Fruit fly (Drosophila melanogaster) whole organism, embryonic: ENCODE measurements around the gene Fer2.

Experiments used
- Adf1 ChIP-seq: fragments of 200-800 bp; sonication (Bioruptor generic); IDR thresholded peaks from 2 replicates; pipeline ENCODE4 v1.3.6; 2022; ENCODE audit warnings: missing biosample characterization, missing genetic modification characterization
- Aef1 ChIP-seq: fragments of 200-800 bp; sonication (Bioruptor generic); IDR thresholded peaks from 3 replicates; pipeline ENCODE4 v1.3.6; 2022; ENCODE audit warnings: missing biosample characterization, missing genetic modification characterization
- Bdp1 ChIP-seq: fragments of 200-800 bp; sonication (Bioruptor generic); optimal IDR thresholded peaks from 3 replicates; lab custom pipeline; 2016; ENCODE audit warnings: missing biosample characterization, missing genetic modification characterization
- Bgb ChIP-seq: fragments of 200-800 bp; sonication (Bioruptor generic); IDR thresholded peaks from 2 replicates; pipeline ENCODE4 v1.3.6; 2022; ENCODE audit warnings: missing biosample characterization, missing genetic modification characterization; ENCODE audit not compliant: partially characterized antibody
- Bteb2 ChIP-seq: fragments of 200-800 bp; sonication (Bioruptor generic); optimal IDR thresholded peaks from 2 replicates; lab custom pipeline; 2016; ENCODE audit warnings: missing biosample characterization, missing genetic modification characterization
- CG11560 ChIP-seq: fragments of 200-800 bp; sonication (Bioruptor generic); IDR thresholded peaks from 3 replicates; pipeline ENCODE4 v1.3.6; 2022; ENCODE audit warnings: missing biosample characterization, missing genetic modification characterization
- CG15696 ChIP-seq: fragments of 200-800 bp; sonication (Bioruptor generic); optimal IDR thresholded peaks from 2 replicates; lab custom pipeline; 2019; ENCODE audit warnings: missing biosample characterization, mild to moderate bottlenecking, missing genetic modification characterization, moderate library complexity
- CG1603 ChIP-seq: fragments of 200-800 bp; sonication (Bioruptor generic); optimal IDR thresholded peaks from 2 replicates; lab custom pipeline; 2019; ENCODE audit warnings: missing biosample characterization, mild to moderate bottlenecking, missing genetic modification characterization, moderate library complexity
- CG17328 ChIP-seq: fragments of 200-800 bp; sonication (Bioruptor generic); IDR thresholded peaks from 2 replicates; pipeline ENCODE4 v1.3.6; 2022; ENCODE audit warnings: missing biosample characterization, missing genetic modification characterization
- CG17385 ChIP-seq: fragments of 200-800 bp; sonication (Bioruptor generic); optimal IDR thresholded peaks from 3 replicates; lab custom pipeline; 2018; ENCODE audit warnings: missing biosample characterization, mild to moderate bottlenecking, missing genetic modification characterization
- CG2678 ChIP-seq: fragments of 200-800 bp; sonication (Bioruptor generic); optimal IDR thresholded peaks from 3 replicates; lab custom pipeline; 2019; ENCODE audit warnings: missing biosample characterization, mild to moderate bottlenecking, missing genetic modification characterization, moderate library complexity
- CG30403 ChIP-seq: fragments of 200-800 bp; sonication (Bioruptor generic); optimal IDR thresholded peaks from 3 replicates; lab custom pipeline; 2016; ENCODE audit warnings: missing biosample characterization, missing genetic modification characterization
- CG34224 ChIP-seq: fragments of 200-800 bp; sonication (Bioruptor generic); IDR thresholded peaks from 3 replicates; pipeline ENCODE4 v1.3.6; 2022; ENCODE audit warnings: missing biosample characterization, missing genetic modification characterization; ENCODE audit not compliant: partially characterized antibody
- CG34376 ChIP-seq: fragments of 200-800 bp; sonication (Bioruptor generic); optimal IDR thresholded peaks from 2 replicates; lab custom pipeline; 2018; ENCODE audit warnings: missing biosample characterization, mild to moderate bottlenecking, missing genetic modification characterization
- CG4328 ChIP-seq: fragments of 200-800 bp; sonication (Bioruptor generic); optimal IDR thresholded peaks from 3 replicates; lab custom pipeline; 2017; ENCODE audit warnings: missing biosample characterization, missing genetic modification reagents, missing genetic modification characterization
- CG6654 ChIP-seq: fragments of 200-800 bp; sonication (Bioruptor generic); optimal IDR thresholded peaks from 2 replicates; lab custom pipeline; 2017; ENCODE audit warnings: missing biosample characterization, mild to moderate bottlenecking, missing genetic modification characterization
- CG6791 ChIP-seq: fragments of 200-800 bp; sonication (Bioruptor generic); IDR thresholded peaks from 3 replicates; pipeline ENCODE4 v1.3.6; 2022; ENCODE audit warnings: missing biosample characterization, missing genetic modification characterization; ENCODE audit not compliant: partially characterized antibody
- CG7372 ChIP-seq: fragments of 200-800 bp; sonication (Bioruptor generic); IDR thresholded peaks from 2 replicates; pipeline ENCODE4 v1.3.6; 2022; ENCODE audit warnings: missing biosample characterization, missing genetic modification characterization
- CG8290 ChIP-seq, 3 experiments: fragments of 200-800 bp; sonication (Bioruptor generic); optimal IDR thresholded peaks; 2 replicates each; lab custom pipeline; 2016 to 2019; ENCODE audit warnings: missing biosample characterization in 3 of 3, missing genetic modification characterization in 3 of 3, mild to moderate bottlenecking in 2 of 3, moderate library complexity in 1 of 3
- CHES-1-like ChIP-seq: fragments of 200-800 bp; sonication (Bioruptor generic); optimal IDR thresholded peaks from 2 replicates; lab custom pipeline; 2016; ENCODE audit warnings: missing biosample characterization, missing genetic modification characterization
- Chrac-16 ChIP-seq: fragments of 200-800 bp; sonication (Bioruptor generic); optimal IDR thresholded peaks from 3 replicates; lab custom pipeline; 2016; ENCODE audit warnings: missing biosample characterization, missing genetic modification characterization
- GATAe ChIP-seq: fragments of 200-800 bp; sonication (Bioruptor generic); conservative IDR thresholded peaks from 2 replicates; pipeline ENCODE4 v1.3.6; 2022; ENCODE audit warnings: missing biosample characterization, missing genetic modification characterization
- Gug ChIP-seq: fragments of 200-800 bp; sonication (Bioruptor generic); IDR thresholded peaks from 4 replicates; pipeline ENCODE4 v1.3.6; 2022; ENCODE audit warnings: missing biosample characterization, missing genetic modification characterization
- MBD-R2 ChIP-seq: fragments of 200-800 bp; sonication (Bioruptor generic); IDR thresholded peaks from 2 replicates; pipeline ENCODE4 v1.3.6; 2022; ENCODE audit warnings: missing biosample characterization, missing genetic modification characterization
- NFAT ChIP-seq: fragments of 200-800 bp; sonication (Bioruptor generic); IDR thresholded peaks from 2 replicates; pipeline ENCODE4 v1.3.6; 2022; ENCODE audit warnings: missing biosample characterization, missing genetic modification characterization
- Oaz ChIP-seq: fragments of 200-800 bp; sonication (Bioruptor generic); IDR thresholded peaks from 2 replicates; pipeline ENCODE4 v1.3.6; 2022; ENCODE audit warnings: missing biosample characterization, missing genetic modification characterization
- Stat92E ChIP-seq, 3 experiments: fragments of >200 bp in 2 of 3; fragments of 200-800 bp in 1 of 3; sonication (Bioruptor generic) in 1 of 3; optimal IDR thresholded peaks; 2 replicates each; lab custom pipeline; 2017 to 2019; ENCODE audit warnings: missing biosample characterization in 3 of 3, missing genetic modification characterization in 3 of 3, mild to moderate bottlenecking in 1 of 3, moderate library complexity in 1 of 3
- abd-A ChIP-seq: fragments of 200-800 bp; sonication (Bioruptor generic); optimal IDR thresholded peaks from 3 replicates; lab custom pipeline; 2019; ENCODE audit warnings: missing biosample characterization, mild to moderate bottlenecking, missing genetic modification characterization, moderate library complexity
- br ChIP-seq: fragments of >200 bp; optimal IDR thresholded peaks from 2 replicates; lab custom pipeline; 2017
- bsh ChIP-seq, 2 experiments: fragments of 200-800 bp; sonication (Bioruptor generic); optimal IDR thresholded peaks; 2 replicates each; lab custom pipeline; 2017 to 2018; ENCODE audit warnings: mild to moderate bottlenecking in 2 of 2, missing biosample characterization in 2 of 2, missing genetic modification characterization in 2 of 2, moderate library complexity in 1 of 2
- croc ChIP-seq: fragments of 200-800 bp; sonication (Bioruptor generic); conservative IDR thresholded peaks from 3 replicates; pipeline ENCODE4 v1.3.6; 2022; ENCODE audit warnings: missing biosample characterization, missing genetic modification characterization
- crol ChIP-seq: fragments of 200-800 bp; sonication (Bioruptor generic); IDR thresholded peaks from 2 replicates; pipeline ENCODE4 v1.3.6; 2022; ENCODE audit warnings: missing biosample characterization, missing genetic modification characterization
- dmrt99B ChIP-seq: fragments of 200-800 bp; sonication (Bioruptor generic); optimal IDR thresholded peaks from 2 replicates; lab custom pipeline; 2018; ENCODE audit warnings: missing biosample characterization, mild to moderate bottlenecking, missing genetic modification characterization, moderate library complexity
- ftz-f1 ChIP-seq: fragments of 200-800 bp; sonication (Bioruptor generic); optimal IDR thresholded peaks from 2 replicates; lab custom pipeline; 2016; ENCODE audit warnings: missing biosample characterization, missing genetic modification characterization
- ken ChIP-seq: fragments of 200-800 bp; sonication (Bioruptor generic); IDR thresholded peaks from 3 replicates; pipeline ENCODE4 v1.3.6; 2022; ENCODE audit warnings: missing biosample characterization, missing genetic modification characterization
- mirr ChIP-seq: fragments of 200-800 bp; sonication (Bioruptor generic); optimal IDR thresholded peaks from 3 replicates; lab custom pipeline; 2018; ENCODE audit warnings: missing biosample characterization, mild to moderate bottlenecking, missing genetic modification characterization
- pros ChIP-seq: fragments of 200-800 bp; sonication (Bioruptor generic); optimal IDR thresholded peaks from 3 replicates; lab custom pipeline; 2019; ENCODE audit warnings: missing biosample characterization, mild to moderate bottlenecking, missing genetic modification characterization, moderate library complexity
- psq ChIP-seq: fragments of 200-800 bp; sonication (Bioruptor generic); optimal IDR thresholded peaks from 2 replicates; lab custom pipeline; 2017; ENCODE audit warnings: missing biosample characterization, missing genetic modification characterization
- pzg ChIP-seq: fragments of 200-800 bp; sonication (Bioruptor generic); optimal IDR thresholded peaks from 3 replicates; lab custom pipeline; 2018; ENCODE audit warnings: missing biosample characterization, mild to moderate bottlenecking, missing genetic modification characterization, moderate library complexity
- run ChIP-seq: fragments of 200-800 bp; sonication (Bioruptor generic); optimal IDR thresholded peaks from 3 replicates; lab custom pipeline; 2018; ENCODE audit warnings: missing biosample characterization, mild to moderate bottlenecking, missing genetic modification characterization
- stwl ChIP-seq: fragments of 200-800 bp; sonication (Bioruptor generic); optimal IDR thresholded peaks from 3 replicates; lab custom pipeline; 2018; ENCODE audit warnings: missing biosample characterization, mild to moderate bottlenecking, missing genetic modification characterization, moderate library complexity
- tll ChIP-seq, 2 experiments: fragments of 200-800 bp in 1 of 2; fragments of >200 bp in 1 of 2; sonication (Bioruptor generic) in 1 of 2; optimal IDR thresholded peaks; 2 replicates each; lab custom pipeline; 2017 to 2019; ENCODE audit warnings: missing biosample characterization in 2 of 2, missing genetic modification characterization in 2 of 2, mild to moderate bottlenecking in 1 of 2, moderate library complexity in 1 of 2

Gene Fer2

dm6 chr3R:16186791-16187681 is 35.9 kb upstream of the Fer2 start, which contains the start of gene sra (continued):
- peak; percentile 77 for TF ChIP-seq CHES-1-like (GFP tag; lab: Kevin White, UChicago)
- no peak for TF ChIP-seq Aef1
- peak in 1 of 3 experiments; percentile 80 for TF ChIP-seq Stat92E (GFP tag; optimal IDR thresholded peaks at IDR 0.05; lab: Kevin White, UChicago)
- TF ChIP-seq Bteb2 (GFP tag; lab: Kevin White, UChicago): peak; percentile 22
- TF ChIP-seq ken (GFP tag; lab: Robert Waterston, UW): no peak
- TF ChIP-seq CG34376: no peak
- TF ChIP-seq abd-A: no peak
- TF ChIP-seq psq (GFP tag; lab: Kevin White, UChicago): no peak
- TF ChIP-seq CG2678 (tag; lab: Kevin White, UChicago): no peak
- TF ChIP-seq CG34224 (GFP tag; lab: Robert Waterston, UW): peak; percentile 97
- peak; percentile 97 for TF ChIP-seq stwl (tag; lab: Kevin White, UChicago)
- TF ChIP-seq Adf1 (GFP tag; lab: Robert Waterston, UW): peak; percentile 59; the same call in 1 of the 2 replicates
- TF ChIP-seq CG30403 (GFP tag; lab: Kevin White, UChicago): peak; percentile 7
- TF ChIP-seq CG7372 (GFP tag; lab: Robert Waterston, UW): no peak
- TF ChIP-seq crol (GFP tag; lab: Robert Waterston, UW): peak; percentile 80
- TF ChIP-seq Bdp1 (GFP tag; lab: Kevin White, UChicago): peak; percentile 24
- no peak for TF ChIP-seq bsh (GFP tag; optimal IDR thresholded peaks at IDR 0.05; lab: Kevin White, UChicago)
- TF ChIP-seq CG8290 (GFP tag; optimal IDR thresholded peaks at IDR 0.05; lab: Kevin White, UChicago): peak; percentile 3
- TF ChIP-seq CG8290 (tag; optimal IDR thresholded peaks at IDR 0.05; lab: Kevin White, UChicago): peak in 1 of 2 experiments; percentile 80
- TF ChIP-seq MBD-R2: peak; percentile 94
- no peak for TF ChIP-seq CG6654 (GFP tag; lab: Kevin White, UChicago)
- no peak for TF ChIP-seq GATAe (GFP tag; lab: Robert Waterston, UW)
- no peak for TF ChIP-seq dmrt99B (tag; lab: Kevin White, UChicago)
- no peak for TF ChIP-seq tll (GFP tag; optimal IDR thresholded peaks at IDR 0.05; lab: Kevin White, UChicago)
- TF ChIP-seq pzg: peak; percentile 95
- peak; percentile 16 for TF ChIP-seq CG4328
- TF ChIP-seq CG6791 (GFP tag; lab: Robert Waterston, UW): peak; percentile 99
- no peak for TF ChIP-seq ftz-f1 (GFP tag; lab: Kevin White, UChicago)
- TF ChIP-seq Gug (GFP tag; lab: Robert Waterston, UW): 0 out of 4 replicates have a peak, but pooled peaks have one; percentile 7
- TF ChIP-seq Chrac-16 (GFP tag; lab: Kevin White, UChicago): no peak
- TF ChIP-seq CG17328 (GFP tag; lab: Robert Waterston, UW): 0 out of 2 replicates have a peak, but pooled peaks have one; percentile 40
- TF ChIP-seq CG11560: peak; percentile 97
- TF ChIP-seq NFAT (GFP tag; lab: Robert Waterston, UW): peak; percentile 59
- no peak for TF ChIP-seq croc (GFP tag; lab: Robert Waterston, UW)
- peak; percentile 37 for TF ChIP-seq CG17385 (GFP tag; lab: Kevin White, UChicago)
- TF ChIP-seq mirr (GFP tag; lab: Kevin White, UChicago): peak; percentile 34
- TF ChIP-seq CG1603 (tag; lab: Kevin White, UChicago): peak; percentile 82
- TF ChIP-seq br (lab: Kevin White, UChicago): no peak
- no peak for TF ChIP-seq Oaz
- peak; percentile 99 for TF ChIP-seq Bgb
- TF ChIP-seq CG15696 (tag; lab: Kevin White, UChicago): no peak
- TF ChIP-seq run (tag; lab: Kevin White, UChicago): no peak
- no peak for TF ChIP-seq pros (GFP tag; lab: Kevin White, UChicago)
